Worm (Caenorhabditis elegans) whole organism, L3 larva: ENCODE results near the gene F08H9.3.
A peak's percentile ranks its signal among the peaks of the same experiment; 100 is the strongest.

ENCODE experiments used
- ZK546.5 ChIP-seq: sonication (generic microtip); optimal IDR thresholded peaks from 2 replicates; lab custom pipeline; 2017; ENCODE audit warnings: missing biosample characterization, missing genetic modification characterization
- aly-2 ChIP-seq: fragments of 150-350 bp; optimal IDR thresholded peaks from 2 replicates; lab custom pipeline; 2014; ENCODE audit warnings: missing biosample characterization, missing genetic modification characterization
- ceh-16 ChIP-seq: sonication (generic microtip); optimal IDR thresholded peaks from 2 replicates; lab custom pipeline; 2017; ENCODE audit warnings: missing biosample characterization, missing genetic modification characterization
- ceh-28 ChIP-seq: fragments of 150-350 bp; optimal IDR thresholded peaks from 2 replicates; lab custom pipeline; 2014; ENCODE audit warnings: missing biosample characterization, missing genetic modification reagents, missing genetic modification characterization
- ceh-82 ChIP-seq: fragments of 150-350 bp; optimal IDR thresholded peaks from 2 replicates; lab custom pipeline; 2014; ENCODE audit warnings: missing biosample characterization, missing genetic modification characterization
- ceh-9 ChIP-seq: sonication (generic microtip); optimal IDR thresholded peaks from 2 replicates; lab custom pipeline; 2018; ENCODE audit warnings: missing biosample characterization, missing genetic modification characterization
- daf-12 ChIP-seq: fragments of 150-350 bp; optimal IDR thresholded peaks from 2 replicates; lab custom pipeline; 2014; ENCODE audit warnings: missing biosample characterization, missing genetic modification reagents, missing genetic modification characterization
- egl-27 ChIP-seq: sonication (generic microtip); optimal IDR thresholded peaks from 4 replicates; lab custom pipeline; 2017; ENCODE audit warnings: missing biosample characterization, missing genetic modification reagents, missing genetic modification characterization
- elt-1 ChIP-seq: fragments of 150-350 bp; optimal IDR thresholded peaks from 2 replicates; lab custom pipeline; 2014; ENCODE audit warnings: missing biosample characterization, missing genetic modification characterization
- eor-1 ChIP-seq, 2 experiments: fragments of 150-350 bp; optimal IDR thresholded peaks; 2 replicates each; lab custom pipeline; 2014 to 2018; ENCODE audit warnings: missing biosample characterization in 2 of 2, missing genetic modification characterization in 2 of 2
- fkh-10 ChIP-seq: sonication (generic microtip); optimal IDR thresholded peaks from 2 replicates; lab custom pipeline; 2017; ENCODE audit warnings: missing biosample characterization, missing genetic modification reagents, missing genetic modification characterization
- fkh-2 ChIP-seq: fragments of 150-350 bp; optimal IDR thresholded peaks from 2 replicates; lab custom pipeline; 2014; ENCODE audit warnings: missing biosample characterization, missing genetic modification reagents, missing genetic modification characterization
- fos-1 ChIP-seq: fragments of 150-350 bp; optimal IDR thresholded peaks from 2 replicates; lab custom pipeline; 2014; ENCODE audit warnings: missing biosample characterization, missing genetic modification characterization
- hmg-11 ChIP-seq: sonication (generic microtip); optimal IDR thresholded peaks from 2 replicates; lab custom pipeline; 2016; ENCODE audit warnings: missing genetic modification characterization, missing compliant biosample characterization
- jun-1 ChIP-seq: fragments of 150-350 bp; optimal IDR thresholded peaks from 2 replicates; lab custom pipeline; 2014; ENCODE audit warnings: missing biosample characterization, missing genetic modification reagents, missing genetic modification characterization
- lin-39 ChIP-seq: fragments of 150-350 bp; optimal IDR thresholded peaks from 2 replicates; lab custom pipeline; 2018; ENCODE audit warnings: missing biosample characterization, missing genetic modification reagents, missing genetic modification characterization
- lsy-12 ChIP-seq: sonication (generic microtip); optimal IDR thresholded peaks from 2 replicates; lab custom pipeline; 2016; ENCODE audit warnings: mild to moderate bottlenecking, missing genetic modification characterization, missing compliant biosample characterization
- mdl-1 ChIP-seq: fragments of 150-350 bp; optimal IDR thresholded peaks from 2 replicates; lab custom pipeline; 2014; ENCODE audit warnings: missing biosample characterization, missing genetic modification characterization
- mml-1 ChIP-seq: fragments of 150-350 bp; sonication (generic microtip); optimal IDR thresholded peaks from 3 replicates; lab custom pipeline; 2014; ENCODE audit warnings: missing biosample characterization, missing genetic modification characterization
- nfya-1 ChIP-seq: sonication (generic microtip); optimal IDR thresholded peaks from 2 replicates; lab custom pipeline; 2017; ENCODE audit warnings: missing genetic modification characterization, mild to moderate bottlenecking, missing compliant biosample characterization, antibody characterized with exemption, moderate library complexity; ENCODE audit not compliant: insufficient read depth
- nhr-12 ChIP-seq: fragments of 150-350 bp; optimal IDR thresholded peaks from 2 replicates; lab custom pipeline; 2014; ENCODE audit warnings: missing biosample characterization, missing genetic modification characterization
- nhr-23 ChIP-seq: fragments of 150-350 bp; optimal IDR thresholded peaks from 2 replicates; lab custom pipeline; 2014; ENCODE audit warnings: missing biosample characterization, missing genetic modification reagents, missing genetic modification characterization
- nhr-237 ChIP-seq: fragments of 150-350 bp; optimal IDR thresholded peaks from 2 replicates; lab custom pipeline; 2014; ENCODE audit warnings: missing biosample characterization, missing genetic modification characterization
- nhr-25 ChIP-seq: sonication (generic microtip); optimal IDR thresholded peaks from 2 replicates; lab custom pipeline; 2017; ENCODE audit warnings: missing biosample characterization, missing genetic modification characterization
- nhr-28 ChIP-seq: fragments of 150-350 bp; optimal IDR thresholded peaks from 2 replicates; lab custom pipeline; 2014; ENCODE audit warnings: missing biosample characterization, missing genetic modification characterization
- nhr-43 ChIP-seq: sonication (generic microtip); optimal IDR thresholded peaks from 2 replicates; lab custom pipeline; 2016; ENCODE audit warnings: mild to moderate bottlenecking, missing genetic modification characterization, missing compliant biosample characterization; ENCODE audit not compliant: poor library complexity, severe bottlenecking
- nhr-67 ChIP-seq: fragments of 150-350 bp; optimal IDR thresholded peaks from 2 replicates; lab custom pipeline; 2014; ENCODE audit warnings: missing biosample characterization, missing genetic modification characterization
- nhr-76 ChIP-seq: fragments of 150-350 bp; sonication (generic microtip); optimal IDR thresholded peaks from 5 replicates; lab custom pipeline; 2014; ENCODE audit warnings: missing biosample characterization, missing genetic modification characterization
- nhr-77 ChIP-seq: fragments of 150-350 bp; optimal IDR thresholded peaks from 2 replicates; lab custom pipeline; 2014; ENCODE audit warnings: missing biosample characterization, missing genetic modification characterization
- pha-4 ChIP-seq: fragments of 150-350 bp; optimal IDR thresholded peaks from 2 replicates; lab custom pipeline; 2014; ENCODE audit warnings: missing biosample characterization, missing genetic modification reagents, missing genetic modification characterization
- pqm-1 ChIP-seq: fragments of 150-350 bp; optimal IDR thresholded peaks from 2 replicates; lab custom pipeline; 2017; ENCODE audit warnings: missing biosample characterization, missing genetic modification characterization, inconsistent platforms
- sea-2 ChIP-seq: fragments of 150-350 bp; sonication (generic microtip); optimal IDR thresholded peaks from 4 replicates; lab custom pipeline; 2014; ENCODE audit warnings: missing biosample characterization, missing genetic modification reagents, missing genetic modification characterization
- skn-1 ChIP-seq: fragments of 150-350 bp; optimal IDR thresholded peaks from 2 replicates; lab custom pipeline; 2014; ENCODE audit warnings: missing biosample characterization, missing genetic modification characterization
- snpc-4 ChIP-seq: fragments of 150-350 bp; optimal IDR thresholded peaks from 2 replicates; lab custom pipeline; 2014; ENCODE audit warnings: missing biosample characterization, missing genetic modification characterization
- tbx-2 ChIP-seq: sonication (generic microtip); optimal IDR thresholded peaks from 2 replicates; lab custom pipeline; 2016; ENCODE audit warnings: mild to moderate bottlenecking, missing genetic modification characterization, missing compliant biosample characterization
- unc-39 ChIP-seq: sonication (generic microtip); optimal IDR thresholded peaks from 4 replicates; lab custom pipeline; 2017; ENCODE audit warnings: missing biosample characterization, missing genetic modification characterization
- unc-62 ChIP-seq: fragments of 150-350 bp; sonication (generic microtip); optimal IDR thresholded peaks from 4 replicates; lab custom pipeline; 2014; ENCODE audit warnings: missing biosample characterization, missing genetic modification reagents, missing genetic modification characterization
- zag-1 ChIP-seq: fragments of 150-350 bp; optimal IDR thresholded peaks from 2 replicates; lab custom pipeline; 2014; ENCODE audit warnings: missing biosample characterization, missing genetic modification characterization
- ztf-4 ChIP-seq: fragments of 150-350 bp; optimal IDR thresholded peaks from 2 replicates; lab custom pipeline; 2014; ENCODE audit warnings: missing biosample characterization, missing genetic modification characterization

Gene F08H9.3

DNA sequence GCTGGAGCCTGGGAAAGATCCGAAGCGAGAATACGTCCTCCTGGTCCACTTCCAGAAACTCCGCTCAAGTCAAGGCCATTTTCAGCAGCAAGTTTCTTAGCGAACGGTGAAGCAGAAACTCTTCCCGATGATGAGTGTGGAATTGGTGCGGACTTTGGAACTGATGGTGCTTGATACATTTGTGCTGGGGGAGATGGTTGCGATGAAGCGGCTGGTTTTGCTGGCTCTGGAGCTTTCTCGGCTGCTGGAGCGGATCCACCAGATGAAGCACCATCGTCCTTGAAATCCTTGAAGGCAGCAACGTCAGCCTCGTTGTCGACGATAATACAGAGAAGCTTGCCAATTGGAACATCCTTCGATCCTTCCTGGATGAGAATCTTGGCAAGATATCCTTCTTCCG, 16.7 kb downstream of the F08H9.3 start:
- TF ChIP-seq daf-12 (tag; lab: Kevin White, UChicago) (no peak), lsy-12 (tag; lab: Kevin White, UChicago) (no peak), nhr-28 (tag; lab: Kevin White, UChicago) (no peak), ceh-28 (no peak), nfya-1 (no peak), ceh-82 (tag; lab: Kevin White, UChicago) (no peak), fkh-2 (tag; lab: Kevin White, UChicago) (no peak), hmg-11 (tag; lab: Kevin White, UChicago) (no peak), mml-1 (tag; lab: Kevin White, UChicago) (no peak), jun-1 (no peak), nhr-12 (tag; lab: Kevin White, UChicago) (no peak), ceh-9 (tag; lab: Kevin White, UChicago) (no peak), unc-62 (GFP tag; lab: Kevin White, UChicago) (no peak), nhr-237 (tag; lab: Kevin White, UChicago) (no peak), nhr-67 (tag; lab: Kevin White, UChicago) (no peak), pha-4 (tag; lab: Kevin White, UChicago) (no peak), elt-1 (tag; lab: Kevin White, UChicago) (no peak), nhr-77 (no peak), tbx-2 (no peak), fos-1 (tag; lab: Kevin White, UChicago) (no peak)

DNA sequence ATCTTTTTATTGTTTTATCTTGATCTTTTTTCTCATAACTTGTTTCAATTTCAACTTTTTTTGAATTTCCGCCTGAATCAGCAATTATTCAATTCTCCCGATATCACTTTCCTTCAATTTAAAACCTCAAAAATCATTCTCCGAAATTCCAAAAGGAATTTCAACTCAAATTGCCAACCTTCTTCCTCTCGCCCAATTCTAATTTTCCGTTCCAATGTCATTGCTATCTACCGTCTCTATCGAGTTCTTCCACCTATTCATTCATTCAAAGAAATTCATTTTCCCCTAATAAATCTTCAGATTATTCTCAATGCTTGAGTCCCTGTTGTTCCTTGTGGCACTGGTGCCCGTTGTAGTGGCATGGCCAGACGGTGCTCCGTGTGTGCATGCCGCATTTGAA, 22.3 kb downstream of the F08H9.3 start, which contains the start of gene F23B12.4:
Gene F23B12.4 (plus strand): TSS at position 301 of the 400 bp plus-strand sequence.
- TF ChIP-seq sea-2 (GFP tag; lab: Kevin White, UChicago) (no peak), nhr-77 (no peak), lin-39 (tag; lab: Kevin White, UChicago) (no peak), zag-1 (no peak), egl-27 (tag; lab: Kevin White, UChicago) (no peak), aly-2 (tag; lab: Kevin White, UChicago) (no peak), eor-1 (tag; optimal IDR thresholded peaks at IDR 0.05; lab: Kevin White, UChicago) (no peak), nhr-25 (tag; lab: Kevin White, UChicago) (no peak), lsy-12 (tag; lab: Kevin White, UChicago) (no peak), nhr-12 (tag; lab: Kevin White, UChicago) (no peak), fkh-2 (tag; lab: Kevin White, UChicago) (no peak), unc-62 (GFP tag; lab: Kevin White, UChicago) (no peak), snpc-4 (tag; lab: Kevin White, UChicago) (no peak), jun-1 (no peak), elt-1 (tag; lab: Kevin White, UChicago) (no peak), tbx-2 (no peak), ZK546.5 (tag; lab: Kevin White, UChicago) (no peak), skn-1 (tag; lab: Kevin White, UChicago) (no peak), fos-1 (tag; lab: Kevin White, UChicago) (no peak), nhr-43 (tag; lab: Kevin White, UChicago) (no peak)

DNA sequence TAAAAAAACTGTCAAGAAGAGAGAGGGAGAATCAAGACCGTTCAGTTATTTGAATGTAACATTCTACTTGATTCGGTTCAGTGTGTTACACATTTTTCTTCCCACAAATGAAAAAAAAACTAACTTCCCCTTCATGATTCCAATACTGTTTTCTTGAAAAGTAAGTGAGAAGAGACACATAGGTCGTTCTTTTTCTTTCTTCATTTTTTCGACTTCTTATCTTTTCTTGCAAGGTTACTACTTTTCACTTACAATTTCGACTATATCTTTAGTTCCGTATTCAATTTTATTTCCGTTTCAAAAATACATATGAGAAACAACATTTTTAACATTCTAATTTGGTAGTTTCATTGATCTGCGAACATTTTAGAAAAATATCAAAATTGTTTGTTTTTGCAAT, 23.9 kb downstream of the F08H9.3 start:
- TF ChIP-seq mdl-1 (tag; lab: Kevin White, UChicago) (no peak), nhr-25 (tag; lab: Kevin White, UChicago) (peak; percentile 31)

DNA sequence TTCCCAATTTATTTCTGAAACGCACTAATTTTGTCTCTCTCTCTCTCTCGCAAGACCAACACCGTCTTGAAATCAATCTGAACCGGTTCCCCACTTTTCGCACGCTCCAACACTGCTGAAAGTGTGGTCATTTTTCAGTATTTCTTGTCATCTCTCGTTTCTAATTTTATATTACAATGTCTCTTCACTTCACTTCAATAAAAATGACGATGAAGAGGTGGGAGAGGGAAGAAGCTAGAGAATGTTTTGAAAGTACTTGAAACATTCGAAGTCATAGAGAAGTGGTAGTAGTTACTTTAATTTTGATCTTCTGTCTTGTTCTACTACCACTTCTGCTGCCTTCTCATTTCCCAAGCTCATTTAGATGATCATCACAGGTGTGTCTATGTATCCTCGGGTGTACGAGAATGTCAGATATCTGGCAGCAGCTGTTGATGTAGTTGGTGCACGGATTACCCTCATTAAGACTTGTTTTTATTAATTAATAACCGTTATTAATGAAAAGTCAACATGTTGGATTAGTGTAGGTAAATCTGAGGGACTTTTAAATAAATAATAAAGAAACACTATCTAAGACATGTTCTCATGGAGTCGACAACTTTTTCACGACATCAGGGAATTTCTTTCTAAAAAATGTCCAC, 24.9 kb downstream of the F08H9.3 start:
- TF ChIP-seq aly-2 (tag; lab: Kevin White, UChicago) = no peak
- peak; percentile 31 for TF ChIP-seq nhr-25 (tag; lab: Kevin White, UChicago)

DNA sequence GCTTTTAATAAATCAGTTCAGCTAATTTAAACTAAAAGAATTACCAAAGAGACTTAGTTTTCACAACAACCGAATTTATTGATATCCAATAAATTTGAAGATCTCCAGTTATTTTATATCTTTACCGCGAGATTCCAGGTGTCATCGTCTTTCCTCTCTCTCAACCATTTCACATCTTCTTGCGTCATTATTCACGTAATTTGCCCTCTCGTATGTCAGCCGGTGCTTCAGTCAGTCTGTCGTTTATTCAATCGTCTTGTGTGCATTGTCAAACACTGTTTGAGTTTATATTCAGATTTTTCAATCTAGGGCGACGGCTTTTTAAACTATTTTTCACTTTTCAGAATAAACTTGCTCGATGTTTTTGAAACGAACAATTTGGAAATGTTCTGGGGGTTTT, 25.8 kb downstream of the F08H9.3 start:
- no peak for TF ChIP-seq hmg-11 (tag; lab: Kevin White, UChicago)
- TF ChIP-seq ceh-16 (tag; lab: Kevin White, UChicago) = no peak
- TF ChIP-seq ztf-4 (tag; lab: Kevin White, UChicago) = no peak
- TF ChIP-seq unc-39 (tag; lab: Kevin White, UChicago) = no peak
- no peak for TF ChIP-seq ceh-82 (tag; lab: Kevin White, UChicago)
- TF ChIP-seq snpc-4 (tag; lab: Kevin White, UChicago) = no peak
- TF ChIP-seq lsy-12 (tag; lab: Kevin White, UChicago) = no peak
- TF ChIP-seq nfya-1 = no peak
- TF ChIP-seq fkh-2 (tag; lab: Kevin White, UChicago) = no peak
- TF ChIP-seq mml-1 (tag; lab: Kevin White, UChicago) = no peak
- TF ChIP-seq nhr-237 (tag; lab: Kevin White, UChicago) = no peak
- no peak for TF ChIP-seq nhr-23 (tag; lab: Kevin White, UChicago)
- no peak for TF ChIP-seq mdl-1 (tag; lab: Kevin White, UChicago)
- TF ChIP-seq skn-1 (tag; lab: Kevin White, UChicago) = no peak
- TF ChIP-seq fkh-10 (GFP tag; lab: Kevin White, UChicago) = no peak
- no peak for TF ChIP-seq jun-1
- no peak for TF ChIP-seq nhr-76 (tag; lab: Kevin White, UChicago)
- TF ChIP-seq pqm-1 = no peak
- no peak for TF ChIP-seq nhr-12 (tag; lab: Kevin White, UChicago)
